Worm (Caenorhabditis elegans) whole organism, late embryonic: ENCODE measurements around the gene ZK380.2.

ENCODE experiments used
- dmd-4 ChIP-seq: sonication (generic microtip); optimal IDR thresholded peaks from 2 replicates; lab custom pipeline; 2016; ENCODE audit warnings: borderline replicate concordance, missing genetic modification characterization, missing compliant biosample characterization
- elt-2 ChIP-seq: sonication (generic microtip); optimal IDR thresholded peaks from 2 replicates; lab custom pipeline; 2016; ENCODE audit warnings: missing genetic modification reagents, missing genetic modification characterization, missing compliant biosample characterization
- ets-4 ChIP-seq: sonication (generic microtip); optimal IDR thresholded peaks from 2 replicates; lab custom pipeline; 2016; ENCODE audit warnings: missing genetic modification characterization, missing compliant biosample characterization
- fax-1 ChIP-seq: sonication (generic microtip); optimal IDR thresholded peaks from 2 replicates; lab custom pipeline; 2016; ENCODE audit warnings: missing genotype, missing genetic modification characterization, missing compliant biosample characterization
- nhr-11 ChIP-seq: fragments of 150-350 bp; optimal IDR thresholded peaks from 2 replicates; lab custom pipeline; 2014; ENCODE audit warnings: missing biosample characterization, missing genetic modification characterization
- unc-55 ChIP-seq: sonication (generic microtip); optimal IDR thresholded peaks from 2 replicates; lab custom pipeline; 2017; ENCODE audit warnings: missing biosample characterization, missing genetic modification reagents, missing genetic modification characterization
- unc-86 ChIP-seq: sonication (generic microtip); optimal IDR thresholded peaks from 2 replicates; lab custom pipeline; 2016; ENCODE audit warnings: missing genetic modification characterization, missing compliant biosample characterization

- no peak for TF ChIP-seq unc-55
- TF ChIP-seq dmd-4 (tag; lab: Kevin White, UChicago) = no peak
- no peak for TF ChIP-seq nhr-11 (tag; lab: Kevin White, UChicago)
- TF ChIP-seq fax-1 (tag; lab: Kevin White, UChicago) = no peak
- no peak for TF ChIP-seq ets-4
- TF ChIP-seq elt-2 (tag; lab: Kevin White, UChicago) = no peak
- no peak for TF ChIP-seq unc-86 (tag; lab: Kevin White, UChicago)
These were observed 44.2 kb upstream of the ZK380.2 start for ce11 chrX:1587082-1587481.
